Fruit fly (Drosophila melanogaster): ENCODE data around the gene CG5280.

DNA sequence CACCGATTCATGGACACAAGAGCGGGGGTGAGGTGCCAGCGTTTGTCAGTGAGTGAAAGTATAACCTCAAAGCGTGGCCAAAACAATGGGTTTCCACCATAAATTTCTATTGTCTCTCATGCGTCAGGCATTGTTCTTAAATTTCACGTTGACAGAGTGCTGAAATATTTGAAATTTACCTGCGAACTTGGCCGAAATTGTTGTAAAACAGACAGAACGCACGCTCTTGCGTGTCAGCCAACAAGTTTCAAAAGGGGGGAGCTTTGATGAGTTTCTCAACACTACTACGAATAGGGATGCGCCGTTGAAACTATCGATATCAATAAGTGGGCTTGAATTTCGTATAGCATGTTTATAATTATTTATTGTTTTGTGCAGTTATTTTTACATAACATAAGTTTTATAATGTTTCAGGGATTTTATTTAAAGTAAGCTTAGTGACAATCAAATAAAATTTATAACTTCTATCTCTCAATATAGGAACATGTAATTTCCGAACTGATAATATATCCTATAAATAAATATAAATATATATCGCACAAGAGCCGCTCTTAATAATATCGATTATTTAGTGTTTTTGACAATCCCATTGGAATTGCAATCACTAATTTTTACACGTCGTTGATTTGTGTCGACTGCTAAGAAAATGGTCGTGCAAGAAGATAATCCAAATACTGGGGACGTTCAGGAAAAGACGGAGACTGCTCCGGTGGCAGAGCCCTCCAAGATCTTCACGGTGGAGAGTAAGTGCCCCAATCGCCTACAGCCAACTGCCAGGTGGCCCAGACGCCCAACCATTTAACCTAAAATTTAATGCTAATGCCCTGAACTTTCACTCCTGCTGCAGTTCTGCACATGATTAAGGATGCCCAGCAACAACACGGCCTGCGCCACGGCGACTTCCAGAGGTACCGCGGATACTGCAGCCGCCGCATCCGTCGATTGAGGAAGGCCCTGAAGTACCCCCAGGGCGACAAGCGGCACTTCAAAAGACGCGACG, 15.2 kb downstream of the CG5280 start, which contains the start of the genes pix and Srp68:
- TF ChIP-seq psq (optimal IDR thresholded peaks at IDR 0.05) (no peak), EcR (GFP tag; optimal IDR thresholded peaks at IDR 0.05) (no peak), CG8478 (optimal IDR thresholded peaks at IDR 0.05) (no peak), Dll (optimal IDR thresholded peaks at IDR 0.05) (no peak), usp (GFP tag; optimal IDR thresholded peaks at IDR 0.05) (no peak), pan (optimal IDR thresholded peaks at IDR 0.05) (no peak)
